Worm (Caenorhabditis elegans) whole organism, L4 larva: Measurements from ENCODE around the gene stau-1.

Experiments
- F49E8.2 ChIP-seq: sonication (generic microtip); optimal IDR thresholded peaks from 2 replicates; lab custom pipeline; 2016; ENCODE audit warnings: missing compliant biosample characterization, mild to moderate bottlenecking, missing genetic modification characterization, borderline replicate concordance
- T20F7.1 ChIP-seq: fragments of 200-800 bp; sonication (Bioruptor generic); optimal IDR thresholded peaks from 2 replicates; lab custom pipeline; 2018; ENCODE audit warnings: mild to moderate bottlenecking, missing genetic modification characterization, missing compliant biosample characterization
- aly-2 ChIP-seq: sonication (generic microtip); optimal IDR thresholded peaks from 2 replicates; lab custom pipeline; 2018; ENCODE audit warnings: missing biosample characterization, missing genetic modification characterization
- ama-1 ChIP-seq: fragments of 150-350 bp; optimal IDR thresholded peaks from 2 replicates; lab custom pipeline; 2014; ENCODE audit warnings: inconsistent platforms, mixed read lengths
- daf-16 ChIP-seq, 3 experiments: sonication (generic microtip); optimal IDR thresholded peaks; 2 replicates each; lab custom pipeline; 2016 to 2017; ENCODE audit warnings: missing genetic modification characterization in 3 of 3, missing genetic modification reagents in 3 of 3, mild to moderate bottlenecking in 2 of 3, missing compliant biosample characterization in 2 of 3, missing biosample characterization in 1 of 3, moderate library complexity in 1 of 3
- egl-27 ChIP-seq: sonication (generic microtip); optimal IDR thresholded peaks from 3 replicates; lab custom pipeline; 2017; ENCODE audit warnings: missing biosample characterization, missing genetic modification reagents, missing genetic modification characterization
- fkh-10 ChIP-seq: fragments of 150-350 bp; optimal IDR thresholded peaks from 2 replicates; lab custom pipeline; 2014; ENCODE audit warnings: missing biosample characterization, missing genetic modification reagents, missing genetic modification characterization
- hmg-1.1 ChIP-seq: fragments of 200-800 bp; sonication (Bioruptor generic); IDR thresholded peaks from 2 replicates; pipeline ENCODE4 v1.3.6; 2022; ENCODE audit warnings: missing genetic modification reagents, missing genetic modification characterization, missing compliant biosample characterization
- lin-1 ChIP-seq: fragments of 200-800 bp; sonication (Bioruptor generic); IDR thresholded peaks from 2 replicates; pipeline ENCODE4 v1.3.6; 2022; ENCODE audit warnings: missing genetic modification reagents, missing genetic modification characterization, missing compliant biosample characterization
- lsy-2 ChIP-seq, 2 experiments: fragments of 150-350 bp in 1 of 2; sonication (generic microtip) in 1 of 2; optimal IDR thresholded peaks; 2 replicates each; lab custom pipeline; 2014 to 2017; ENCODE audit warnings: missing biosample characterization in 2 of 2, missing genetic modification characterization in 2 of 2
- nhr-237 ChIP-seq: sonication (generic microtip); optimal IDR thresholded peaks from 2 replicates; lab custom pipeline; 2017; ENCODE audit warnings: missing biosample characterization, missing genetic modification characterization
- spr-1 ChIP-seq: sonication (generic microtip); optimal IDR thresholded peaks from 2 replicates; lab custom pipeline; 2016; ENCODE audit warnings: mild to moderate bottlenecking, missing genetic modification characterization, missing compliant biosample characterization

ce11 chrX:1005026-1005425, 30.1 kb downstream of the stau-1 start:
- TF ChIP-seq aly-2 (no peak), F49E8.2 (no peak), egl-27 (tag; lab: Kevin White, UChicago) (no peak), hmg-1.1 (GFP tag; lab: Robert Waterston, UW) (no peak), lsy-2 (tag; optimal IDR thresholded peaks at IDR 0.05; lab: Kevin White, UChicago) (no peak), lin-1 (GFP tag; lab: Robert Waterston, UW) (no peak), T20F7.1 (GFP tag; lab: Kevin White, UChicago) (no peak), nhr-237 (tag; lab: Kevin White, UChicago) (no peak), spr-1 (tag; lab: Kevin White, UChicago) (no peak), ama-1 (lab: Kevin White, UChicago) (no peak), fkh-10 (GFP tag; lab: Kevin White, UChicago) (no peak), daf-16 (GFP tag; optimal IDR thresholded peaks at IDR 0.05; lab: Kevin White, UChicago) (no peak), daf-16 (tag; optimal IDR thresholded peaks at IDR 0.05; lab: Kevin White, UChicago) (no peak)
